Fruit fly (Drosophila melanogaster) whole organism: ENCODE results near the gene CG10725.

ENCODE experiments used
- CG8478 ChIP-seq: fragments of >200 bp; optimal IDR thresholded peaks from 2 replicates; lab custom pipeline; 2018; ENCODE audit warnings: inconsistent platforms
- Dll ChIP-seq: fragments of >200 bp; optimal IDR thresholded peaks from 2 replicates; lab custom pipeline; 2017
- EcR ChIP-seq, 2 experiments: fragments of >200 bp; optimal IDR thresholded peaks; 2 replicates each; lab custom pipeline; 2017; ENCODE audit warnings: missing biosample characterization in 2 of 2, missing genetic modification characterization in 2 of 2, missing genetic modification reagents in 2 of 2
- pan ChIP-seq: fragments of >200 bp; optimal IDR thresholded peaks from 2 replicates; lab custom pipeline; 2017
- psq ChIP-seq: fragments of >200 bp; optimal IDR thresholded peaks from 2 replicates; lab custom pipeline; 2017
- usp ChIP-seq: fragments of >200 bp; optimal IDR thresholded peaks from 2 replicates; lab custom pipeline; 2017; ENCODE audit warnings: missing biosample characterization, missing genetic modification characterization, mixed read lengths

CG10725 gene

dm6 chr3L:13437654-13438053 lies at the start of gene CG10725:
TSS of gene CG10725 (plus strand) at chr3L:13437954.
- TF ChIP-seq psq (lab: Kevin White, UChicago) (no peak), EcR (GFP tag; optimal IDR thresholded peaks at IDR 0.05; lab: Kevin White, UChicago) (no peak), usp (no peak)

- TF ChIP-seq EcR (GFP tag; optimal IDR thresholded peaks at IDR 0.05; lab: Kevin White, UChicago) (no peak), CG8478 (lab: Kevin White, UChicago) (no peak), pan (no peak), Dll (lab: Kevin White, UChicago) (no peak), usp (no peak), psq (lab: Kevin White, UChicago) (no peak)
Observed at dm6 chr3L:13389834-13390233, 47.9 kb upstream of the CG10725 start, which contains the start of gene Poc1. TSS of gene Poc1 (minus strand) at chr3L:13390006.

dm6 chr3L:13393538-13393937 lies 44.2 kb upstream of the CG10725 start:
- TF ChIP-seq pan (no peak), CG8478 (lab: Kevin White, UChicago) (no peak), psq (lab: Kevin White, UChicago) (no peak), Dll (lab: Kevin White, UChicago) (no peak), usp (no peak), EcR (GFP tag; optimal IDR thresholded peaks at IDR 0.05; lab: Kevin White, UChicago) (no peak)

DNA sequence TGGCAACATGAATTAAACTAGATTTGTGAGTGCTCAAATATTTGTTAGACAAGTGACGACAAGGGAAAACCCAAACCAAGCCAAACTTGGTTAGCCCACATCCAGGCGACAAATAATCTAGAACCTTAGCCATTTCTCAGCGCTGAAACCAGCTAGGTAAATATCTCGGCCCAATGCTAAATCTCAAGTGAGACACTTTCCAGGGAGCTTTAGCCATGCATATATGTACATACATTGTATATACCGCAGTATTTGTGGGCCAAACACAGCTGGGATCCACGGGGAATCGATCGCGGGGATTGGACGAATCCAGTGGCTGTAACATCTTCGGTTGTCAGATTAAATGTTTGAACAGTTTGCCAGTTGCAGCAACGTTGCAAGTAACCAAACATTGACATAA lies 40.1 kb upstream of the CG10725 start:
- TF ChIP-seq Dll (lab: Kevin White, UChicago) (no peak), CG8478 (lab: Kevin White, UChicago) (no peak), pan (no peak), psq (lab: Kevin White, UChicago) (no peak), usp (no peak), EcR (GFP tag; optimal IDR thresholded peaks at IDR 0.05; lab: Kevin White, UChicago) (no peak)

- TF ChIP-seq psq (lab: Kevin White, UChicago) (no peak), Dll (lab: Kevin White, UChicago) (no peak), CG8478 (lab: Kevin White, UChicago) (no peak), usp (no peak), EcR (GFP tag; optimal IDR thresholded peaks at IDR 0.05; lab: Kevin White, UChicago) (no peak), pan (no peak)
Observed at dm6 chr3L:13400872-13401418, 36.8 kb upstream of the CG10725 start, which contains the start of gene sens. TSS of gene sens (minus strand) at chr3L:13401125.

- TF ChIP-seq pan (no peak), CG8478 (lab: Kevin White, UChicago) (no peak), Dll (lab: Kevin White, UChicago) (no peak), psq (lab: Kevin White, UChicago) (no peak), EcR (GFP tag; optimal IDR thresholded peaks at IDR 0.05; lab: Kevin White, UChicago) (no peak), usp (no peak)
Observed at dm6 chr3L:13403141-13403867, 34.5 kb upstream of the CG10725 start.

dm6 chr3L:13406873-13407272 lies 30.9 kb upstream of the CG10725 start:
- TF ChIP-seq CG8478 (lab: Kevin White, UChicago), result no peak
- no peak for TF ChIP-seq psq (lab: Kevin White, UChicago)
- no peak for TF ChIP-seq Dll (lab: Kevin White, UChicago)
- no peak for TF ChIP-seq usp
- TF ChIP-seq pan, result no peak
- TF ChIP-seq EcR (GFP tag; optimal IDR thresholded peaks at IDR 0.05; lab: Kevin White, UChicago), result no peak

DNA sequence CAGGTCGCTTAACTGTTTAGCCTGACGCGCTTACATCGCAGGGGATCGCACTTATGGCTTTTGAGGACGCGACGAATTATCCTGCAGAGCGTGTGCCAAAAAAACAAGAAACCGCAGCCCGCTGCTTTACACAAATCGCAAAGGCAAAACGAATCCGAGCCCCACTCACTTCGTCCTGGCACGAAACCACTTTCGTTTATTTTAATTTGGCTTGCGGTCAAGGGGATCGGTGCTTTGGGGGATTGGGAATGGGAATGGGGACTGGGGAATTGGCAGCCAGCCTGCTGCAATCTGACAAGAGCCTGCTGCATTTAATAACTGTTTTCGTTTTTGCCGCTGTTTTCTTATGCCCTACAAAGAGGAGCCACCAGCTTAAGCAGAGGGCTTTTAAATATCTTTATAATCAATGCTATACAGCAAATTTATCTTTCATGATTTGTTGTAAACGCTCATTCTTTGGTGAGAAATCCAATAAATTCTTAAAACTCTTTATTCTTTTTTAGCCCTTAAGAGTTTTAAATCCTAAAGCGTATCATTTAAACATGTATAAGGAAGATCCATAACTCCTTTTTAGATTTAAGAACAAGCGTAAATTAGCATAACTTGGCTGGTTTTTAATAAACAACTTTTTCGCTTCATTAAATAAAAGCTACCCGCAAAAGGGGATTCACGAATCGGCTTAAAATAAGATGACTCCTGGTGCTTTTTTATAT lies 27.8 kb upstream of the CG10725 start:
- no peak for TF ChIP-seq psq (lab: Kevin White, UChicago)
- no peak for TF ChIP-seq usp
- no peak for TF ChIP-seq CG8478 (lab: Kevin White, UChicago)
- no peak for TF ChIP-seq Dll (lab: Kevin White, UChicago)
- TF ChIP-seq EcR (GFP tag; optimal IDR thresholded peaks at IDR 0.05; lab: Kevin White, UChicago), result no peak
- TF ChIP-seq pan, result no peak

- no peak for TF ChIP-seq usp
- TF ChIP-seq CG8478 (lab: Kevin White, UChicago), result no peak
- TF ChIP-seq pan, result no peak
- no peak for TF ChIP-seq psq (lab: Kevin White, UChicago)
- no peak for TF ChIP-seq EcR (GFP tag; optimal IDR thresholded peaks at IDR 0.05; lab: Kevin White, UChicago)
- no peak for TF ChIP-seq Dll (lab: Kevin White, UChicago)
Observed at dm6 chr3L:13410999-13411398, 26.8 kb upstream of the CG10725 start.

DNA sequence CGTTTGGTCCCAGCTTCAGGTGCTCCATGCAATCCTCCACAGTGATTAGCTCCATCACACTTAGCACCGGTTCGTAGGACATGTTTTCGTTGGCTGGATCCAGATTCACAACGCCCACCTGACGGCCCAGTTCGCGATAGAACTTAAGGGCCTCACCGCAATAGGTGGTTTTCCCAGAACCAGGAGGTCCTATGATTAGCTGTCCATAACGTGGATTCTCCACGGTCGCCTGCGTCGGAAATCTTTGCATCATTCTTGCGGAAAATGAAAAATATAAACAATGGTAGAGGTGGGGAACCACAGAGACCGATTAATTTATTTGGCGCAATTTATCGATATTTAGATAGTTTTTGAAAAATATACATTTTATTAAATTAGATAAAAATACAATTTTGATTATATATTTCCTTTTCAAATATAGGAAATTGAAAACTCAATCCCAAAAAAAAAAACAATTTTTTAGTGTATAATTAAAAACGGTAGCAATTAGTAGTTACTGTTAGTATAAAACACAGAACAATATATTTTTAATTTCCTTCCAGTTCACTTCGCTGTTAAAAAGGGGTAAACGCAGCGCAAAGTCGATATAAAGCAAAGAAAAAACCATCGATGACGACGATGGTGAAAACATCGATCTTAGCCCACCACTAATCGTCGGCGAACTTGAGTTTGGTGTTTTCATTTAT lies 25.4 kb upstream of the CG10725 start, which contains the start of the genes CG10222 and flr:
CG10222 (minus strand) TSS at position 254 of the 686 bp plus-strand sequence.
flr (plus strand) TSS at position 644 of the 686 bp plus-strand sequence.
- TF ChIP-seq usp, result no peak
- TF ChIP-seq pan, result no peak
- TF ChIP-seq Dll (lab: Kevin White, UChicago), result no peak
- TF ChIP-seq psq (lab: Kevin White, UChicago), result no peak
- TF ChIP-seq EcR (GFP tag; optimal IDR thresholded peaks at IDR 0.05; lab: Kevin White, UChicago), result no peak
- TF ChIP-seq CG8478 (lab: Kevin White, UChicago), result no peak

- TF ChIP-seq CG8478 (lab: Kevin White, UChicago) (no peak), pan (no peak), psq (lab: Kevin White, UChicago) (no peak), Dll (lab: Kevin White, UChicago) (no peak), EcR (GFP tag; optimal IDR thresholded peaks at IDR 0.05; lab: Kevin White, UChicago) (no peak), usp (no peak)
Observed at dm6 chr3L:13412886-13413224, 24.9 kb upstream of the CG10725 start.
